ENCODE assay signal across 1 fruit fly cellular context in genomic region chr3L:19904411-19905135, dm6.
A peak's percentile ranks its signal among the peaks of the same experiment; 100 is the strongest.
TF ChIP-seq lines count a peak whose summit lies in the region.

No protein-coding gene starts in this region.

TF ChIP-seq in whole organism, prepupa, 60 proteins besides CTCF, POLR2A, EP300 and RAD21 (continued from another document):
- TF ChIP-seq CG34406 (GFP tag; optimal IDR thresholded peaks at IDR 0.05; lab: Kevin White, UChicago) (no peak), ss (GFP tag; optimal IDR thresholded peaks at IDR 0.05; lab: Kevin White, UChicago) (peak; percentile 19 to 29), pdm3 (GFP tag; optimal IDR thresholded peaks at IDR 0.05; lab: Kevin White, UChicago) (no peak)
